Fruit fly (Drosophila melanogaster) whole organism, embryonic: ENCODE data around the gene CG7289.

Experiments
- Atf-2 ChIP-seq: fragments of 200-800 bp; sonication (Bioruptor generic); optimal IDR thresholded peaks from 2 replicates; lab custom pipeline; 2016; ENCODE audit warnings: missing biosample characterization, missing genetic modification characterization
- Atf6 ChIP-seq: fragments of 200-800 bp; sonication (Bioruptor generic); IDR thresholded peaks from 2 replicates; pipeline ENCODE4 v1.3.6; 2022; ENCODE audit warnings: missing biosample characterization, missing genetic modification characterization
- CG10431 ChIP-seq: fragments of 200-800 bp; sonication (Bioruptor generic); optimal IDR thresholded peaks from 3 replicates; lab custom pipeline; 2018; ENCODE audit warnings: missing biosample characterization, mild to moderate bottlenecking, missing genetic modification characterization
- CG10654 ChIP-seq: fragments of 200-800 bp; sonication (Bioruptor generic); optimal IDR thresholded peaks from 2 replicates; lab custom pipeline; 2016; ENCODE audit warnings: missing biosample characterization, missing genetic modification characterization
- CG10959 ChIP-seq: fragments of 200-800 bp; sonication (Bioruptor generic); IDR thresholded peaks from 2 replicates; pipeline ENCODE4 v1.3.6; 2022; ENCODE audit warnings: missing biosample characterization, missing genetic modification characterization
- CG12104 ChIP-seq: fragments of 200-800 bp; sonication (Bioruptor generic); optimal IDR thresholded peaks from 3 replicates; lab custom pipeline; 2016; ENCODE audit warnings: missing biosample characterization, missing genetic modification characterization
- CG13123 ChIP-seq: fragments of 200-800 bp; sonication (Bioruptor generic); optimal IDR thresholded peaks from 2 replicates; lab custom pipeline; 2016; ENCODE audit warnings: missing biosample characterization, missing genetic modification characterization
- CG14667 ChIP-seq: fragments of 200-800 bp; sonication (Bioruptor generic); IDR thresholded peaks from 2 replicates; pipeline ENCODE4 v1.3.6; 2022; ENCODE audit warnings: missing biosample characterization, missing genetic modification characterization
- CG15073 ChIP-seq: fragments of 200-800 bp; sonication (Bioruptor generic); optimal IDR thresholded peaks from 2 replicates; lab custom pipeline; 2016; ENCODE audit warnings: missing biosample characterization, missing genetic modification characterization
- CG15269 ChIP-seq: fragments of 200-800 bp; sonication (Bioruptor generic); optimal IDR thresholded peaks from 2 replicates; lab custom pipeline; 2018; ENCODE audit warnings: missing biosample characterization, mild to moderate bottlenecking, missing genetic modification characterization, moderate library complexity
- CG16779 ChIP-seq: fragments of 200-800 bp; sonication (Bioruptor generic); IDR thresholded peaks from 2 replicates; pipeline ENCODE4 v1.3.6; 2022; ENCODE audit warnings: missing biosample characterization, missing genetic modification characterization
- CG16863 ChIP-seq: fragments of 200-800 bp; sonication (Bioruptor generic); optimal IDR thresholded peaks from 3 replicates; lab custom pipeline; 2016; ENCODE audit warnings: missing biosample characterization, missing genetic modification characterization
- CG18262 ChIP-seq: fragments of 200-800 bp; optimal IDR thresholded peaks from 3 replicates; lab custom pipeline; 2019; ENCODE audit warnings: missing biosample characterization, mild to moderate bottlenecking, missing genetic modification characterization, moderate library complexity
- CG18619 ChIP-seq: fragments of 200-800 bp; sonication (Bioruptor generic); optimal IDR thresholded peaks from 3 replicates; lab custom pipeline; 2017; ENCODE audit warnings: missing biosample characterization, mild to moderate bottlenecking, missing genetic modification characterization
- CG2116 ChIP-seq: fragments of 200-800 bp; sonication (Bioruptor generic); optimal IDR thresholded peaks from 3 replicates; lab custom pipeline; 2018; ENCODE audit warnings: missing biosample characterization, mild to moderate bottlenecking, missing genetic modification characterization
- CG2889 ChIP-seq: fragments of 200-800 bp; sonication (Bioruptor generic); IDR thresholded peaks from 3 replicates; pipeline ENCODE4 v1.3.6; 2022; ENCODE audit warnings: missing biosample characterization, missing genetic modification characterization
- CG33213 ChIP-seq: fragments of 200-800 bp; sonication (Bioruptor generic); optimal IDR thresholded peaks from 3 replicates; lab custom pipeline; 2016; ENCODE audit warnings: missing biosample characterization, missing genetic modification characterization
- CG6689 ChIP-seq: fragments of 200-800 bp; sonication (Bioruptor generic); IDR thresholded peaks from 2 replicates; pipeline ENCODE4 v1.3.6; 2022; ENCODE audit warnings: missing biosample characterization, missing genetic modification characterization
- Camta ChIP-seq: fragments of 200-800 bp; sonication (Bioruptor generic); optimal IDR thresholded peaks from 2 replicates; lab custom pipeline; 2016; ENCODE audit warnings: missing biosample characterization, missing genetic modification characterization
- GATAe ChIP-seq: fragments of 200-800 bp; sonication (Bioruptor generic); conservative IDR thresholded peaks from 2 replicates; pipeline ENCODE4 v1.3.6; 2022; ENCODE audit warnings: missing biosample characterization, missing genetic modification characterization
- Gsc ChIP-seq: fragments of 200-800 bp; sonication (Bioruptor generic); IDR thresholded peaks from 2 replicates; pipeline ENCODE4 v1.3.6; 2022; ENCODE audit warnings: missing biosample characterization, missing genetic modification characterization
- Hand ChIP-seq: fragments of 200-800 bp; sonication (Bioruptor generic); optimal IDR thresholded peaks from 2 replicates; lab custom pipeline; 2017; ENCODE audit warnings: mild to moderate bottlenecking, missing biosample characterization, missing genetic modification reagents, missing genetic modification characterization
- Hey ChIP-seq: fragments of 200-800 bp; sonication (Bioruptor generic); optimal IDR thresholded peaks from 3 replicates; lab custom pipeline; 2018; ENCODE audit warnings: missing biosample characterization, mild to moderate bottlenecking, missing genetic modification characterization
- Hmr ChIP-seq: fragments of 200-800 bp; sonication (Bioruptor generic); optimal IDR thresholded peaks from 3 replicates; lab custom pipeline; 2017; ENCODE audit warnings: mild to moderate bottlenecking, missing biosample characterization, missing genetic modification reagents, missing genetic modification characterization
- Hsf ChIP-seq: fragments of 200-800 bp; sonication (Bioruptor generic); optimal IDR thresholded peaks from 3 replicates; lab custom pipeline; 2016; ENCODE audit warnings: missing biosample characterization, missing genetic modification characterization
- MBD-R2 ChIP-seq: fragments of 200-800 bp; sonication (Bioruptor generic); IDR thresholded peaks from 2 replicates; pipeline ENCODE4 v1.3.6; 2022; ENCODE audit warnings: missing biosample characterization, missing genetic modification characterization
- Mes4 ChIP-seq: fragments of 200-800 bp; sonication (Bioruptor generic); optimal IDR thresholded peaks from 2 replicates; lab custom pipeline; 2016; ENCODE audit warnings: missing biosample characterization, missing genetic modification characterization
- Ptx1 ChIP-seq: fragments of 200-800 bp; sonication (Bioruptor generic); IDR thresholded peaks from 2 replicates; pipeline ENCODE4 v1.3.6; 2022; ENCODE audit warnings: missing biosample characterization, missing genetic modification characterization
- Ssrp ChIP-seq: fragments of 200-800 bp; sonication (Bioruptor generic); optimal IDR thresholded peaks from 2 replicates; lab custom pipeline; 2018; ENCODE audit warnings: missing biosample characterization, mild to moderate bottlenecking, missing genetic modification characterization, moderate library complexity
- az2 ChIP-seq: fragments of 200-800 bp; sonication (Bioruptor generic); optimal IDR thresholded peaks from 3 replicates; lab custom pipeline; 2016; ENCODE audit warnings: missing biosample characterization, missing genetic modification characterization
- br ChIP-seq: fragments of >200 bp; optimal IDR thresholded peaks from 2 replicates; lab custom pipeline; 2017
- crp ChIP-seq, 2 experiments: fragments of 200-800 bp; sonication (Bioruptor generic); optimal IDR thresholded peaks; 2 replicates in 1 of 2; 3 replicates in 1 of 2; lab custom pipeline; 2017; ENCODE audit warnings: missing biosample characterization in 2 of 2, missing genetic modification characterization in 2 of 2, mild to moderate bottlenecking in 1 of 2, moderate library complexity in 1 of 2
- disco-r ChIP-seq: fragments of 200-800 bp; sonication (Bioruptor generic); optimal IDR thresholded peaks from 2 replicates; lab custom pipeline; 2016; ENCODE audit warnings: missing biosample characterization, missing genetic modification characterization
- en ChIP-seq: fragments of 200-800 bp; sonication (Bioruptor generic); optimal IDR thresholded peaks from 2 replicates; lab custom pipeline; 2016; ENCODE audit warnings: missing biosample characterization, missing genetic modification characterization
- eyg ChIP-seq: fragments of 200-800 bp; sonication (Bioruptor generic); optimal IDR thresholded peaks from 3 replicates; lab custom pipeline; 2016; ENCODE audit warnings: missing biosample characterization, missing genetic modification characterization
- fd3F ChIP-seq: fragments of 200-800 bp; sonication (Bioruptor generic); optimal IDR thresholded peaks from 2 replicates; lab custom pipeline; 2018; ENCODE audit warnings: missing biosample characterization, mild to moderate bottlenecking, missing genetic modification characterization, moderate library complexity
- grn ChIP-seq: fragments of 200-800 bp; sonication (Bioruptor generic); optimal IDR thresholded peaks from 3 replicates; lab custom pipeline; 2017; ENCODE audit warnings: missing biosample characterization, missing genetic modification characterization
- gsb-n ChIP-seq: fragments of 200-800 bp; sonication (Bioruptor generic); optimal IDR thresholded peaks from 3 replicates; lab custom pipeline; 2018; ENCODE audit warnings: missing biosample characterization, mild to moderate bottlenecking, missing genetic modification characterization
- jing ChIP-seq: fragments of 200-800 bp; sonication (Bioruptor generic); optimal IDR thresholded peaks from 2 replicates; lab custom pipeline; 2018; ENCODE audit warnings: missing biosample characterization, mild to moderate bottlenecking, missing genetic modification characterization
- lilli ChIP-seq: fragments of 200-800 bp; sonication (Bioruptor generic); optimal IDR thresholded peaks from 3 replicates; lab custom pipeline; 2016; ENCODE audit warnings: missing biosample characterization, missing genetic modification characterization
- lmd ChIP-seq: fragments of 200-800 bp; sonication (Bioruptor generic); IDR thresholded peaks from 2 replicates; pipeline ENCODE4 v1.3.6; 2022; ENCODE audit warnings: missing biosample characterization, missing genetic modification characterization
- lola ChIP-seq, 3 experiments: fragments of >200 bp in 2 of 3; fragments of 200-800 bp in 1 of 3; sonication (Bioruptor generic) in 1 of 3; optimal IDR thresholded peaks; 2 replicates each; lab custom pipeline; 2017 to 2019; ENCODE audit warnings: missing biosample characterization in 3 of 3, missing genetic modification characterization in 3 of 3, mild to moderate bottlenecking in 1 of 3, moderate library complexity in 1 of 3
- mirr ChIP-seq: fragments of 200-800 bp; sonication (Bioruptor generic); optimal IDR thresholded peaks from 3 replicates; lab custom pipeline; 2018; ENCODE audit warnings: missing biosample characterization, mild to moderate bottlenecking, missing genetic modification characterization
- onecut ChIP-seq: fragments of 200-800 bp; sonication (Bioruptor generic); IDR thresholded peaks from 2 replicates; pipeline ENCODE4 v1.3.6; 2022; ENCODE audit warnings: missing biosample characterization, missing genetic modification characterization
- p53 ChIP-seq: fragments of 200-800 bp; sonication (Bioruptor generic); optimal IDR thresholded peaks from 2 replicates; lab custom pipeline; 2016; ENCODE audit warnings: missing biosample characterization, missing genetic modification characterization
- pho ChIP-seq: fragments of 200-800 bp; sonication (Bioruptor generic); optimal IDR thresholded peaks from 2 replicates; lab custom pipeline; 2016; ENCODE audit warnings: missing biosample characterization, missing genetic modification characterization
- pnt ChIP-seq: fragments of 200-800 bp; sonication (Bioruptor generic); optimal IDR thresholded peaks from 3 replicates; lab custom pipeline; 2016; ENCODE audit warnings: missing biosample characterization, missing genetic modification characterization
- sob ChIP-seq: fragments of 200-800 bp; sonication (Bioruptor generic); IDR thresholded peaks from 2 replicates; pipeline ENCODE4 v1.3.6; 2022; ENCODE audit warnings: missing biosample characterization, missing genetic modification characterization
- wdn ChIP-seq: fragments of 200-800 bp; sonication (Bioruptor generic); IDR thresholded peaks from 2 replicates; pipeline ENCODE4 v1.3.6; 2022; ENCODE audit warnings: missing biosample characterization, missing genetic modification characterization
- zen2 ChIP-seq: fragments of 200-800 bp; sonication (Bioruptor generic); IDR thresholded peaks from 3 replicates; pipeline ENCODE4 v1.3.6; 2022; ENCODE audit warnings: missing biosample characterization, missing genetic modification characterization; ENCODE audit not compliant: partially characterized antibody

The CG7289 gene

dm6 chr2L:1986343-1987280, 4.6 kb downstream of the CG7289 start (continued):
- TF ChIP-seq CG18262 (tag; lab: Kevin White, UChicago) (peak; percentile 15), lilli (GFP tag; lab: Kevin White, UChicago) (peak; percentile 72), eyg (GFP tag; lab: Kevin White, UChicago) (no peak), CG14667 (GFP tag; lab: Robert Waterston, UW) (0 out of 2 replicates have a peak, but pooled peaks have one; percentile 19), Camta (GFP tag; lab: Kevin White, UChicago) (peak; percentile 2), p53 (GFP tag; lab: Kevin White, UChicago) (no peak), az2 (GFP tag; lab: Kevin White, UChicago) (peak; percentile 19), CG33213 (peak; percentile 14), br (no peak), Hmr (GFP tag; lab: Kevin White, UChicago) (peak; percentile 73), Atf6 (GFP tag; lab: Robert Waterston, UW) (0 out of 2 replicates have a peak, but pooled peaks have one; percentile 43), CG2889 (GFP tag; lab: Robert Waterston, UW) (no peak), Gsc (GFP tag; lab: Robert Waterston, UW) (no peak), crp (GFP tag; optimal IDR thresholded peaks at IDR 0.05; lab: Kevin White, UChicago) (no peak), mirr (GFP tag; lab: Kevin White, UChicago) (peak; percentile 93), Hand (peak; percentile 42), Ssrp (tag; lab: Kevin White, UChicago) (peak; percentile 11), fd3F (GFP tag; lab: Kevin White, UChicago) (peak; percentile 31), MBD-R2 (peak; percentile 28; the same call in 1 of the 2 replicates), sob (GFP tag; lab: Robert Waterston, UW) (peak; percentile 49), pho (GFP tag; lab: Kevin White, UChicago) (peak; percentile 48), Ptx1 (GFP tag; lab: Robert Waterston, UW) (peak; percentile 59), CG16863 (GFP tag; lab: Kevin White, UChicago) (peak; percentile 16), CG15073 (GFP tag; lab: Kevin White, UChicago) (no peak), CG10431 (GFP tag; lab: Kevin White, UChicago) (no peak), CG6689 (GFP tag; lab: Robert Waterston, UW) (0 out of 2 replicates have a peak, but pooled peaks have one; percentile 28), GATAe (no peak), CG12104 (no peak), Hsf (GFP tag; lab: Kevin White, UChicago) (peak; percentile 50), CG15269 (tag; lab: Kevin White, UChicago) (peak; percentile 67), CG18619 (GFP tag; lab: Kevin White, UChicago) (peak; percentile 66), gsb-n (tag; lab: Kevin White, UChicago) (no peak), lola (GFP tag; optimal IDR thresholded peaks at IDR 0.05; lab: Kevin White, UChicago) (no peak), CG16779 (no peak), CG10654 (peak; percentile 12), Mes4 (GFP tag; lab: Kevin White, UChicago) (no peak), disco-r (no peak), CG10959 (GFP tag; lab: Robert Waterston, UW) (no peak), Hey (tag; lab: Kevin White, UChicago) (no peak), grn (peak; percentile 89), en (GFP tag; lab: Kevin White, UChicago) (peak; percentile 16), onecut (GFP tag; lab: Robert Waterston, UW) (no peak), zen2 (GFP tag; lab: Robert Waterston, UW) (no peak), CG2116 (GFP tag; lab: Kevin White, UChicago) (no peak), lmd (peak; percentile 61; the same call in 1 of the 2 replicates), jing (no peak), CG13123 (GFP tag; lab: Kevin White, UChicago) (peak; percentile 2), Atf-2 (GFP tag; lab: Kevin White, UChicago) (peak; percentile 15), wdn (GFP tag; lab: Robert Waterston, UW) (peak; percentile 28; the same call in 1 of the 2 replicates), pnt (GFP tag; lab: Kevin White, UChicago) (no peak)
